Fruit fly (Drosophila melanogaster) whole organism, embryonic: ENCODE measurements around the gene Uggt.

Source experiments
- Adf1 ChIP-seq: fragments of 200-800 bp; sonication (Bioruptor generic); IDR thresholded peaks from 2 replicates; pipeline ENCODE4 v1.3.6; 2022; ENCODE audit warnings: missing biosample characterization, missing genetic modification characterization
- BtbVII ChIP-seq: fragments of 200-800 bp; sonication (Bioruptor generic); optimal IDR thresholded peaks from 3 replicates; lab custom pipeline; 2017; ENCODE audit warnings: missing biosample characterization, mild to moderate bottlenecking, missing genetic modification characterization
- CG10147 ChIP-seq: fragments of 200-800 bp; sonication (Bioruptor generic); optimal IDR thresholded peaks from 2 replicates; lab custom pipeline; 2019; ENCODE audit warnings: missing biosample characterization, mild to moderate bottlenecking, missing genetic modification characterization, moderate library complexity
- CG11456 ChIP-seq: fragments of 200-800 bp; sonication (Bioruptor generic); IDR thresholded peaks from 3 replicates; pipeline ENCODE4 v1.3.6; 2022; ENCODE audit warnings: missing biosample characterization, missing genetic modification characterization
- CG12071 ChIP-seq: fragments of 200-800 bp; sonication (Bioruptor generic); optimal IDR thresholded peaks from 3 replicates; lab custom pipeline; 2018; ENCODE audit warnings: missing biosample characterization, mild to moderate bottlenecking, missing genetic modification characterization
- CG13123 ChIP-seq: fragments of 200-800 bp; sonication (Bioruptor generic); optimal IDR thresholded peaks from 2 replicates; lab custom pipeline; 2016; ENCODE audit warnings: missing biosample characterization, missing genetic modification characterization
- CG13624 ChIP-seq: fragments of 200-800 bp; sonication (Bioruptor generic); optimal IDR thresholded peaks from 2 replicates; lab custom pipeline; 2016; ENCODE audit warnings: missing biosample characterization, missing genetic modification characterization
- CG14050 ChIP-seq: fragments of 200-800 bp; sonication (Bioruptor generic); IDR thresholded peaks from 3 replicates; pipeline ENCODE4 v1.3.6; 2022; ENCODE audit warnings: missing biosample characterization, missing genetic modification characterization
- CG15011 ChIP-seq: fragments of 200-800 bp; sonication (Bioruptor generic); optimal IDR thresholded peaks from 3 replicates; lab custom pipeline; 2018; ENCODE audit warnings: missing biosample characterization, mild to moderate bottlenecking, missing genetic modification characterization
- CG1603 ChIP-seq: fragments of 200-800 bp; sonication (Bioruptor generic); optimal IDR thresholded peaks from 2 replicates; lab custom pipeline; 2019; ENCODE audit warnings: missing biosample characterization, mild to moderate bottlenecking, missing genetic modification characterization, moderate library complexity
- CG17361 ChIP-seq: fragments of 200-800 bp; sonication (Bioruptor generic); IDR thresholded peaks from 3 replicates; pipeline ENCODE4 v1.3.6; 2022; ENCODE audit warnings: missing biosample characterization, missing genetic modification characterization
- CG18599 ChIP-seq: fragments of 200-800 bp; sonication (Bioruptor generic); optimal IDR thresholded peaks from 3 replicates; lab custom pipeline; 2017; ENCODE audit warnings: missing biosample characterization, missing genetic modification characterization, mild to moderate bottlenecking, moderate library complexity, missing genetic modification reagents
- CG18764 ChIP-seq: fragments of 200-800 bp; sonication (Bioruptor generic); optimal IDR thresholded peaks from 3 replicates; lab custom pipeline; 2016; ENCODE audit warnings: missing biosample characterization, missing genetic modification characterization
- CG32532 ChIP-seq: fragments of 200-800 bp; sonication (Bioruptor generic); IDR thresholded peaks from 2 replicates; pipeline ENCODE4 v1.3.6; 2022; ENCODE audit warnings: missing biosample characterization, missing genetic modification characterization
- CG33213 ChIP-seq: fragments of 200-800 bp; sonication (Bioruptor generic); optimal IDR thresholded peaks from 3 replicates; lab custom pipeline; 2016; ENCODE audit warnings: missing biosample characterization, missing genetic modification characterization
- CG3838 ChIP-seq: fragments of 200-800 bp; sonication (Bioruptor generic); optimal IDR thresholded peaks from 3 replicates; lab custom pipeline; 2016; ENCODE audit warnings: missing biosample characterization, missing genetic modification characterization
- CG42726 ChIP-seq: fragments of 200-800 bp; sonication (Bioruptor generic); IDR thresholded peaks from 2 replicates; pipeline ENCODE4 v1.3.6; 2022; ENCODE audit warnings: missing biosample characterization, missing genetic modification characterization; ENCODE audit not compliant: partially characterized antibody
- CG4424 ChIP-seq: fragments of 200-800 bp; sonication (Bioruptor generic); optimal IDR thresholded peaks from 3 replicates; lab custom pipeline; 2016; ENCODE audit warnings: missing biosample characterization, missing genetic modification characterization
- CG6175 ChIP-seq: fragments of 200-800 bp; sonication (Bioruptor generic); IDR thresholded peaks from 3 replicates; pipeline ENCODE4 v1.3.6; 2022; ENCODE audit warnings: missing biosample characterization, missing genetic modification characterization
- CG7745 ChIP-seq: fragments of 200-800 bp; sonication (Bioruptor generic); optimal IDR thresholded peaks from 2 replicates; lab custom pipeline; 2018; ENCODE audit warnings: missing biosample characterization, mild to moderate bottlenecking, missing genetic modification characterization, moderate library complexity
- CG8290 ChIP-seq, 3 experiments: fragments of 200-800 bp; sonication (Bioruptor generic); optimal IDR thresholded peaks; 2 replicates each; lab custom pipeline; 2016 to 2019; ENCODE audit warnings: missing biosample characterization in 3 of 3, missing genetic modification characterization in 3 of 3, mild to moderate bottlenecking in 2 of 3, moderate library complexity in 1 of 3
- CG9727 ChIP-seq: fragments of 200-800 bp; sonication (Bioruptor generic); optimal IDR thresholded peaks from 3 replicates; lab custom pipeline; 2017; ENCODE audit warnings: missing biosample characterization, mild to moderate bottlenecking, missing genetic modification characterization
- CG9932 ChIP-seq: fragments of 200-800 bp; sonication (Bioruptor generic); IDR thresholded peaks from 2 replicates; pipeline ENCODE4 v1.3.6; 2022; ENCODE audit warnings: missing biosample characterization, missing genetic modification characterization
- Dfd ChIP-seq, 2 experiments: fragments of >200 bp; optimal IDR thresholded peaks; 2 replicates each; lab custom pipeline; 2017; ENCODE audit warnings: missing biosample characterization in 2 of 2, missing genetic modification characterization in 2 of 2
- Hr51 ChIP-seq, 2 experiments: fragments of 200-800 bp; sonication (Bioruptor generic); optimal IDR thresholded peaks; 2 replicates in 1 of 2; 3 replicates in 1 of 2; lab custom pipeline; 2016 to 2018; ENCODE audit warnings: missing biosample characterization in 2 of 2, missing genetic modification characterization in 2 of 2, mild to moderate bottlenecking in 1 of 2, moderate library complexity in 1 of 2
- Hsf ChIP-seq: fragments of 200-800 bp; sonication (Bioruptor generic); optimal IDR thresholded peaks from 3 replicates; lab custom pipeline; 2016; ENCODE audit warnings: missing biosample characterization, missing genetic modification characterization
- Lhr ChIP-seq: fragments of 200-800 bp; sonication (Bioruptor generic); optimal IDR thresholded peaks from 3 replicates; lab custom pipeline; 2017; ENCODE audit warnings: mild to moderate bottlenecking, missing biosample characterization, missing genetic modification reagents, missing genetic modification characterization
- Lim3 ChIP-seq: fragments of 200-800 bp; sonication (Bioruptor generic); IDR thresholded peaks from 2 replicates; pipeline ENCODE4 v1.3.6; 2022; ENCODE audit warnings: missing biosample characterization, missing genetic modification characterization
- Nf-YA ChIP-seq: fragments of 200-800 bp; sonication (Bioruptor generic); IDR thresholded peaks from 2 replicates; pipeline ENCODE4 v1.3.6; 2022; ENCODE audit warnings: missing biosample characterization, missing genetic modification characterization
- Usf ChIP-seq: fragments of 200-800 bp; sonication (Bioruptor generic); optimal IDR thresholded peaks from 2 replicates; lab custom pipeline; 2017; ENCODE audit warnings: missing genotype, missing biosample characterization, missing genetic modification characterization
- Xrp1 ChIP-seq: fragments of 200-800 bp; sonication (Bioruptor generic); IDR thresholded peaks from 2 replicates; pipeline ENCODE4 v1.3.6; 2022; ENCODE audit warnings: missing biosample characterization, missing genetic modification characterization
- amos ChIP-seq: fragments of 200-800 bp; sonication (Bioruptor generic); IDR thresholded peaks from 2 replicates; pipeline ENCODE4 v1.3.6; 2022; ENCODE audit warnings: missing biosample characterization, missing genetic modification characterization; ENCODE audit not compliant: partially characterized antibody
- ato ChIP-seq: fragments of 200-800 bp; sonication (Bioruptor generic); IDR thresholded peaks from 2 replicates; pipeline ENCODE4 v1.3.6; 2022; ENCODE audit warnings: missing biosample characterization, missing genetic modification characterization; ENCODE audit not compliant: partially characterized antibody
- btn ChIP-seq: fragments of 200-800 bp; sonication (Bioruptor generic); optimal IDR thresholded peaks from 2 replicates; lab custom pipeline; 2016; ENCODE audit warnings: missing biosample characterization, missing genetic modification characterization
- fd64A ChIP-seq: fragments of 200-800 bp; sonication (Bioruptor generic); optimal IDR thresholded peaks from 3 replicates; lab custom pipeline; 2018; ENCODE audit warnings: missing biosample characterization, mild to moderate bottlenecking, missing genetic modification characterization
- gcm2 ChIP-seq: fragments of 200-800 bp; sonication (Bioruptor generic); optimal IDR thresholded peaks from 2 replicates; lab custom pipeline; 2016; ENCODE audit warnings: missing biosample characterization, missing genetic modification characterization
- kah ChIP-seq: fragments of 200-800 bp; sonication (Bioruptor generic); optimal IDR thresholded peaks from 2 replicates; lab custom pipeline; 2018; ENCODE audit warnings: missing biosample characterization, mild to moderate bottlenecking, missing genetic modification characterization
- klu ChIP-seq: fragments of 200-800 bp; sonication (Bioruptor generic); IDR thresholded peaks from 2 replicates; pipeline ENCODE4 v1.3.6; 2022; ENCODE audit warnings: missing biosample characterization, missing genetic modification characterization
- pfk ChIP-seq: fragments of 200-800 bp; sonication (Bioruptor generic); optimal IDR thresholded peaks from 2 replicates; lab custom pipeline; 2018; ENCODE audit warnings: missing biosample characterization, mild to moderate bottlenecking, missing genetic modification characterization, moderate library complexity
- pho ChIP-seq: fragments of 200-800 bp; sonication (Bioruptor generic); optimal IDR thresholded peaks from 2 replicates; lab custom pipeline; 2016; ENCODE audit warnings: missing biosample characterization, missing genetic modification characterization
- pros ChIP-seq: fragments of 200-800 bp; sonication (Bioruptor generic); optimal IDR thresholded peaks from 3 replicates; lab custom pipeline; 2019; ENCODE audit warnings: missing biosample characterization, mild to moderate bottlenecking, missing genetic modification characterization, moderate library complexity
- sc ChIP-seq, 3 experiments: fragments of >200 bp in 2 of 3; fragments of 200-800 bp in 1 of 3; sonication (Bioruptor generic) in 1 of 3; optimal IDR thresholded peaks; 2 replicates in 2 of 3; 3 replicates in 1 of 3; lab custom pipeline; 2017; ENCODE audit warnings: mild to moderate bottlenecking in 1 of 3, missing biosample characterization in 1 of 3, missing genetic modification characterization in 1 of 3, missing genetic modification reagents in 1 of 3
- scrt ChIP-seq: fragments of 200-800 bp; sonication (Bioruptor generic); optimal IDR thresholded peaks from 2 replicates; lab custom pipeline; 2018; ENCODE audit warnings: missing biosample characterization, mild to moderate bottlenecking, missing genetic modification characterization, moderate library complexity
- sd ChIP-seq: fragments of 200-800 bp; sonication (Bioruptor generic); optimal IDR thresholded peaks from 3 replicates; lab custom pipeline; 2018; ENCODE audit warnings: missing biosample characterization, mild to moderate bottlenecking, missing genetic modification characterization, moderate library complexity
- tap ChIP-seq: fragments of 200-800 bp; optimal IDR thresholded peaks from 3 replicates; lab custom pipeline; 2019; ENCODE audit warnings: missing biosample characterization, mild to moderate bottlenecking, missing genetic modification characterization, moderate library complexity
- tgo ChIP-seq: fragments of 200-800 bp; sonication (Bioruptor generic); IDR thresholded peaks from 3 replicates; pipeline ENCODE4 v1.3.6; 2022; ENCODE audit warnings: missing biosample characterization, missing genetic modification characterization
- tll ChIP-seq, 2 experiments: fragments of 200-800 bp in 1 of 2; fragments of >200 bp in 1 of 2; sonication (Bioruptor generic) in 1 of 2; optimal IDR thresholded peaks; 2 replicates each; lab custom pipeline; 2017 to 2019; ENCODE audit warnings: missing biosample characterization in 2 of 2, missing genetic modification characterization in 2 of 2, mild to moderate bottlenecking in 1 of 2, moderate library complexity in 1 of 2
- wdn ChIP-seq: fragments of 200-800 bp; sonication (Bioruptor generic); IDR thresholded peaks from 2 replicates; pipeline ENCODE4 v1.3.6; 2022; ENCODE audit warnings: missing biosample characterization, missing genetic modification characterization
- zfh2 ChIP-seq: fragments of 200-800 bp; sonication (Bioruptor generic); optimal IDR thresholded peaks from 2 replicates; lab custom pipeline; 2016; ENCODE audit warnings: missing biosample characterization, missing genetic modification characterization

Uggt gene

DNA sequence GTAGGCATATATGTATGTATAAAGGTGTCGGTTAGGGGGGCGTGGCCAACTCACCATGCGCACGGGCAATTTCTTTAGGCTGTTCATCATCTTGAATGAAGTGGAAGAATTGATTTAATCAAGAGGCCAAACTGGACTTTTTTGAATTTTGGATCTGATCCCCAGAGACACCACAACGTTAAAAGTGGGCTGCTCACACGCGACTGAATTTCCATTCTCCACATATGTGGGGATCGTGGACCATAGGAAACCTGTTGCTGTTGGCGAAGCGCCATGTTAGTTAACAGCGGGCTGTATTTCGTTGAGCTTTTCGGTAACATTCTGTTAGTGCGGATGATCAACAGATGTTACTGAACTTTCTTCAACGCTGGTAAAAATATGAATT, 25.5 kb downstream of the Uggt start, which contains the start of gene CG3902 (continued):
- TF ChIP-seq gcm2 (GFP tag; lab: Kevin White, UChicago): peak; percentile 32
- TF ChIP-seq tap (tag; lab: Kevin White, UChicago): no peak
- no peak for TF ChIP-seq Nf-YA (GFP tag; lab: Robert Waterston, UW)
- peak; percentile 48; the same call in 1 of the 2 replicates for TF ChIP-seq CG32532 (GFP tag; lab: Robert Waterston, UW)
- no peak for TF ChIP-seq Dfd (GFP tag; optimal IDR thresholded peaks at IDR 0.05; lab: Kevin White, UChicago)
- TF ChIP-seq tll (GFP tag; optimal IDR thresholded peaks at IDR 0.05; lab: Kevin White, UChicago): no peak
- TF ChIP-seq klu (GFP tag; lab: Robert Waterston, UW): no peak
- TF ChIP-seq Hr51 (GFP tag; optimal IDR thresholded peaks at IDR 0.05; lab: Kevin White, UChicago): peak in 1 of 2 experiments; percentile 2
- TF ChIP-seq CG8290 (GFP tag; optimal IDR thresholded peaks at IDR 0.05; lab: Kevin White, UChicago): no peak
- peak in 1 of 2 experiments; percentile 79 for TF ChIP-seq CG8290 (tag; optimal IDR thresholded peaks at IDR 0.05; lab: Kevin White, UChicago)
- peak; percentile 43 for TF ChIP-seq BtbVII (GFP tag; lab: Kevin White, UChicago)
- TF ChIP-seq Usf (GFP tag; lab: Kevin White, UChicago): no peak
- TF ChIP-seq CG10147 (GFP tag; lab: Kevin White, UChicago): peak; percentile 18
- peak; percentile 29 for TF ChIP-seq CG1603 (tag; lab: Kevin White, UChicago)
- no peak; the same call in 1 of the 2 replicates for TF ChIP-seq Xrp1 (GFP tag; lab: Robert Waterston, UW)
- TF ChIP-seq CG6175: no peak
- TF ChIP-seq CG13624 (GFP tag; lab: Kevin White, UChicago): peak; percentile 9
- peak; percentile 28; the same call in 1 of the 2 replicates for TF ChIP-seq CG42726 (GFP tag; lab: Robert Waterston, UW)
- TF ChIP-seq pros (GFP tag; lab: Kevin White, UChicago): no peak
- no peak for TF ChIP-seq pho (GFP tag; lab: Kevin White, UChicago)
- TF ChIP-seq CG13123 (GFP tag; lab: Kevin White, UChicago): no peak
- no peak for TF ChIP-seq CG17361 (GFP tag; lab: Robert Waterston, UW)
- TF ChIP-seq CG9932 (GFP tag; lab: Robert Waterston, UW): no peak
- peak; percentile 2 for TF ChIP-seq scrt (GFP tag; lab: Kevin White, UChicago)
- TF ChIP-seq zfh2 (GFP tag; lab: Kevin White, UChicago): no peak
- TF ChIP-seq tgo (GFP tag; lab: Robert Waterston, UW): no peak
- no peak for TF ChIP-seq CG4424 (GFP tag; lab: Kevin White, UChicago)
- no peak for TF ChIP-seq wdn (GFP tag; lab: Robert Waterston, UW)
- TF ChIP-seq Adf1 (GFP tag; lab: Robert Waterston, UW): peak; percentile 22; the same call in 1 of the 2 replicates
- no peak for TF ChIP-seq pfk (GFP tag; lab: Kevin White, UChicago)
- no peak for TF ChIP-seq sc (optimal IDR thresholded peaks at IDR 0.05; lab: Kevin White, UChicago)
- no peak for TF ChIP-seq sc (GFP tag; optimal IDR thresholded peaks at IDR 0.05; lab: Kevin White, UChicago)
- no peak for TF ChIP-seq CG7745
- no peak for TF ChIP-seq btn (GFP tag; lab: Kevin White, UChicago)
- 0 out of 2 replicates have a peak, but pooled peaks have one; percentile 41 for TF ChIP-seq ato (GFP tag; lab: Robert Waterston, UW)
- peak; percentile 7 for TF ChIP-seq sd (tag; lab: Kevin White, UChicago)
- TF ChIP-seq CG11456 (GFP tag; lab: Robert Waterston, UW): no peak
- TF ChIP-seq amos (GFP tag; lab: Robert Waterston, UW): peak; percentile 43; the same call in 1 of the 2 replicates
- no peak for TF ChIP-seq CG18764 (GFP tag; lab: Kevin White, UChicago)
- TF ChIP-seq Hsf (GFP tag; lab: Kevin White, UChicago): no peak
- TF ChIP-seq Lim3: no peak
- TF ChIP-seq CG33213 (GFP tag; lab: Kevin White, UChicago): peak; percentile 7
- no peak for TF ChIP-seq Lhr (GFP tag; lab: Kevin White, UChicago)
- no peak for TF ChIP-seq CG3838
- no peak for TF ChIP-seq CG9727
- TF ChIP-seq fd64A (GFP tag; lab: Kevin White, UChicago): peak; percentile 33
- TF ChIP-seq CG15011 (GFP tag; lab: Kevin White, UChicago): no peak
- no peak for TF ChIP-seq CG18599 (GFP tag; lab: Kevin White, UChicago)
- peak; percentile 28; the same call in 1 of the 3 replicates for TF ChIP-seq CG14050
- peak; percentile 37 for TF ChIP-seq CG12071 (GFP tag; lab: Kevin White, UChicago)
- peak; percentile 98 for TF ChIP-seq kah (GFP tag; lab: Kevin White, UChicago)
